Fruit fly (Drosophila melanogaster): ENCODE measurements around the gene fzr.

Gene fzr

DNA sequence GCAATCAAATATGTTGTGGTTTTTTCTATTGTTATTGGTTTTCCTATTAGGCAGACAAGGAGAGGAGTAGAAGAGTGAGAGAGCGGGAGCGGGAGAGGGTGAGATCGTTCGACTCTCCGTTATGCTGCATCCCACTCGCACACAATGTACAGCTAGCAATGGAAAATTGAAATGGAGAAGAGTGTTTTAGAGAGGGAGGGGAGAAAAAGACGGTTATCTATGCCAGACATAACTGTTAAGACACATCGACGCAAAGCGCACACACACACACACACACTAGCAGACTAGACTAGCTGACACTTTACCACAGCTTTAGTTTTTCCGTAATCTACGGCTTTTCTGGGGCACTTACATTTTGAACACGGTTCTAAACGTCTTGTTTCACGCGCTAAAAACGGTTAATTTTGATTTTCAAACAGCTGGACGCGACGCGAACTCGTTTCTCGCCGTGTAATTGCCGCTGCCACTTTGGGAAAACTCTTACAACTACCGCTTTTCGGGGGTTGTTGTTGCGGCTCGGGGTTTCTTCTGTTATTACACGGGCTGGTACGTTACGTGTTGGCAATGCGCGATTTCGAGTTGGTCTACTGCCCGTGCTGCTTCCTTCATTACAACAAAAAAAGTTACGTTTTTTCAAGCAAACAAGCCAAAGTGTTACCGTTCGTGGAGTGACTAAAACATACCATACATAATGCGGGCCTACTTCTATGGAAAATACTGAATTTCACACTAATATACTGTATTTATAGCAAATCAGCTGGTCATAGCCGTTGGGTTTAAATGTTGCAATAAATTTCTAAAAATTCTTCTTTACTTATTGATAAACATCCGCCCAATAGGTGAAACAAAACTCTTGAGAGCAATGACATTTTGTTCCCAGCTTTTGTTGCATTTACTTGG is at the start of gene fzr:
Gene fzr, minus strand, starts transcription at position 625 of the 900 bp plus-strand sequence.
- no peak for TF ChIP-seq CG5204 (GFP tag; optimal IDR thresholded peaks at IDR 0.05)
- TF ChIP-seq tj (GFP tag; optimal IDR thresholded peaks at IDR 0.05) = peak; percentile 10
- no peak for TF ChIP-seq kay (GFP tag; ENCODE audit: borderline replicate concordance)
- peak; percentile 15 for TF ChIP-seq bab1 (GFP tag; optimal IDR thresholded peaks at IDR 0.05)
- no peak for TF ChIP-seq CG7045 (GFP tag; optimal IDR thresholded peaks at IDR 0.05)
- peak; percentile 98 for TF ChIP-seq pad (GFP tag; optimal IDR thresholded peaks at IDR 0.05)
- TF ChIP-seq CG33017 (tag; optimal IDR thresholded peaks at IDR 0.05) = no peak
- TF ChIP-seq Crg-1 (GFP tag; optimal IDR thresholded peaks at IDR 0.05) = no peak
- TF ChIP-seq ovo (GFP tag; optimal IDR thresholded peaks at IDR 0.05) = peak; percentile 93
- TF ChIP-seq CG14711 (tag; optimal IDR thresholded peaks at IDR 0.05) = no peak
- no peak for TF ChIP-seq Clk (GFP tag; optimal IDR thresholded peaks at IDR 0.05)
- TF ChIP-seq CG11617 (GFP tag; optimal IDR thresholded peaks at IDR 0.05) = no peak
- TF ChIP-seq CG12768 (GFP tag; optimal IDR thresholded peaks at IDR 0.05) = no peak
- TF ChIP-seq Mnt (GFP tag; optimal IDR thresholded peaks at IDR 0.05) = no peak
- TF ChIP-seq cnc (optimal IDR thresholded peaks at IDR 0.05) = no peak
- no peak for TF ChIP-seq cic (GFP tag; optimal IDR thresholded peaks at IDR 0.05)

DNA sequence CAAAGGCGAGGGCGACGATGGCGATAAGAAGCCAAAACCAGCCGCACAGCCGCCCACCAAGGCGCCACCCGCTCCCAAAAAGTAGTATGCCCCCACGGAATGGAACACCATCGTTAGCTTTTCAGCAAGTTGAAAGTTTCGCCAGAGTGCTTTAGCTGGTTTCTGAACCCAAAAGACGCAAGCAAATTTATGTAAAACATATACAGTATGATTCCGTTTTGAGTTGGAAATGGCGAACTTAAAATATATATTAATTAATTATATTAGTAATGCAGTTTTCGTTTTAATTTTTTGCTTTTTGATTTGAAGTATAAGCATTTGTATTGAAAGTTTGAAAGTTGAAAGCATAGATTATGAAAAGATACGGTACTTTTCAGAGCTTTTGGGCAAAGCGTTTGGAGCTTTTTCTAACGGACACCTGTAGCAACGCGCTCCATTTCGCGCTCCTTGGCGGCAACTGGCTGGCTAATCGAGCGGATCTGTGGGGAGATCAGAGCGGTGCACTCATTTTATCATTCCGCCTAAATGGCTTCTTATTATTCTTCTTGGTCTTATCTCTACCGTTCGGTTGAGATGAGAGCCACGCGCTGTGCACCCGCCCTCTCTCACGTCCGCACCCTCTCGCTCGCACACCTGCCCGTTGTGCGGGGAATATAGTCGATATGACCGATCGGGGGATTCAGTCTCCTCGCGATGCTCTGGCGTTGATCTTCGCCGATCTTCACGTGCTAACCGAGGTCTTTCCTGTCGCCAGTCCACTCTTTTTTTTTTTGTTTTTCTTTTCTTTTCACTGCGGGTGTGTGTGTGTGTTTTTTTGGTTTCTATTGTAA is 28.1 kb upstream of the fzr start, which contains the start of gene Proc-R:
Gene Proc-R, plus strand, starts transcription at position 680 of the 830 bp plus-strand sequence.
- TF ChIP-seq pad (GFP tag; optimal IDR thresholded peaks at IDR 0.05) (peak; percentile 29), ovo (GFP tag; optimal IDR thresholded peaks at IDR 0.05) (peak; percentile 47), bab1 (GFP tag; optimal IDR thresholded peaks at IDR 0.05) (no peak)

DNA sequence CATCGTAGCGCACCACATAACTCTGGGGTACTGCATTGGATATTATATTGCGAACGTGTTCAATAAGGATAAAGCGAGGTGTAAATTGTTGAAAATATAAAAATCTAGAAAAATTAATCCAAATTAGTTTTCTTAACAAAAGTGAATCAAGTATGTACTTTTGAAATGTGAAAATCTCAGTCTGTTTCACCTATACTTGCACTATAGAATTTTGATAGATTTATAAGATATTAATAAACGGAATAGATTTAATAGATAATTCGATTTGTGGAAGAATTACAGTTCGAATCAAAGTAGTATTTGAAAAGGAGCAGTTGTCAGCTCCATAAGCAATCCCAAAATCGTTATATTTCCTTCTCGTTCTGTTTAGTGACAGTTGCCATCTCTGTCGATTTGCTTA is 25.7 kb upstream of the fzr start, which contains the start of gene CG7024:
Gene CG7024, plus strand, starts transcription at position 301 of the 400 bp plus-strand sequence.
- TF ChIP-seq kay (GFP tag; ENCODE audit: borderline replicate concordance) (peak; percentile 67), Hr96 (GFP tag; optimal IDR thresholded peaks at IDR 0.05) (no peak), Crg-1 (GFP tag; optimal IDR thresholded peaks at IDR 0.05) (no peak), CG7101 (tag; optimal IDR thresholded peaks at IDR 0.05) (no peak), Clk (GFP tag; optimal IDR thresholded peaks at IDR 0.05) (no peak)

DNA sequence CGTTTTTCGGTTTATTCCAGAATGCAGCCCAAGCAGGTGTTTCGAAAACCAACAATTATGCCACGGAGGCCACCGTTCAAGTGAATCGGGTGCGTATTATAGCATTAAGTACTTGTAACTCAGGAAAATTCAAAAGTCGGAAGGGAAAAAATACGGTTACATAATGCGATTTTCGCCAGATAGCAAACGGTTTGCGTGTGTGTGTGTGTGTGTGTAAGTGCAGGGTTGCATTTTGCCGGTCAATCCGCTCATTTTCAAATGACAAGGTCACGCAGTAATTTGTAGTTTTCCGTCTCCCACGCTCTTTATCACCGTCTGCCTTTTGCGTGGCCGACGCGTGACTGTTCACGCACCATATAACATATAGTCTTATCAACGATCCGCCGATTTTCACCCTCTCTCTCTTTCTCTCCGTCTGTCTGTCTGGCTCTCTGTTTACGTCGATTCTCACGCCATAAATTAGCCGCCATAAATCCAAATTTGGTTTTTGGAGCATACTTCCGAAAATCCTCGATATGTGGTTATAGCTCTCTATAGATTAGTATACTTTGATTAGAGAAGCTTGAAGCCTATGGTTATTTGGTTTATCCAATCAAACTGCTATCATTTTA is 23.6 kb upstream of the fzr start:
- TF ChIP-seq tj (GFP tag; optimal IDR thresholded peaks at IDR 0.05) (peak; percentile 44), bab1 (GFP tag; optimal IDR thresholded peaks at IDR 0.05) (peak; percentile 8), Mnt (GFP tag; optimal IDR thresholded peaks at IDR 0.05) (peak; percentile 16), CG14711 (tag; optimal IDR thresholded peaks at IDR 0.05) (no peak)

DNA sequence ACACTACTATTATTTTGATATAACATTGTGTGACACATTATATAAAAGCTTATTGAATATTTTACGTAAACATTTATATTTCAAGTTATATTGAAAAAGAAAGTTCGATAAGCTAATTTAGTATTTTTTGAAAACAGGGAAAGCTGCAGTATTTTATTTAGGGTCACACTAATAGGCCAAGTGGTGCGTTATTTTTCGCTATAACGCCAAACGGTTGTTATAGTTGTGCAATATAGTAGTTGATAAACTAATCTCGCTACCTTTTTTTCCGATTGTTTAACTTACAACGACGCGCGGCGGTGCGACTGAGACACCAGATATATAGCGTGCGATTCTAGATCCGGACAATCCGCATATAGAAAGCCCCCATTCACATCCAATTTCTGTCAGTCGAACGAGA is 22.8 kb upstream of the fzr start, which contains the start of gene Pdha:
Gene Pdha, plus strand, starts transcription at position 167 of the 400 bp plus-strand sequence.
- TF ChIP-seq CG12768 (GFP tag; optimal IDR thresholded peaks at IDR 0.05) = no peak
- no peak for TF ChIP-seq CG33017 (tag; optimal IDR thresholded peaks at IDR 0.05)
- no peak for TF ChIP-seq Hr96 (GFP tag; optimal IDR thresholded peaks at IDR 0.05)
- TF ChIP-seq CG7101 (tag; optimal IDR thresholded peaks at IDR 0.05) = no peak
- TF ChIP-seq CG14711 (tag; optimal IDR thresholded peaks at IDR 0.05) = no peak
- TF ChIP-seq Clk (GFP tag; optimal IDR thresholded peaks at IDR 0.05) = no peak
- TF ChIP-seq bab1 (GFP tag; optimal IDR thresholded peaks at IDR 0.05) = no peak
- TF ChIP-seq ovo (GFP tag; optimal IDR thresholded peaks at IDR 0.05) = no peak
- TF ChIP-seq Crg-1 (GFP tag; optimal IDR thresholded peaks at IDR 0.05) = no peak
- TF ChIP-seq CG7045 (GFP tag; optimal IDR thresholded peaks at IDR 0.05) = no peak
- TF ChIP-seq tj (GFP tag; optimal IDR thresholded peaks at IDR 0.05) = no peak
- TF ChIP-seq cic (GFP tag; optimal IDR thresholded peaks at IDR 0.05) = peak; percentile 59
- no peak for TF ChIP-seq cnc (optimal IDR thresholded peaks at IDR 0.05)
- TF ChIP-seq Mnt (GFP tag; optimal IDR thresholded peaks at IDR 0.05) = peak; percentile 31
- no peak for TF ChIP-seq pad (GFP tag; optimal IDR thresholded peaks at IDR 0.05)
- TF ChIP-seq CG5204 (GFP tag; optimal IDR thresholded peaks at IDR 0.05) = no peak
- peak; percentile 54 for TF ChIP-seq kay (GFP tag; ENCODE audit: borderline replicate concordance)
- TF ChIP-seq toe (GFP tag; optimal IDR thresholded peaks at IDR 0.05) = no peak
- no peak for TF ChIP-seq CG11617 (GFP tag; optimal IDR thresholded peaks at IDR 0.05)
- TF ChIP-seq CG1620 (GFP tag; optimal IDR thresholded peaks at IDR 0.05) = no peak

DNA sequence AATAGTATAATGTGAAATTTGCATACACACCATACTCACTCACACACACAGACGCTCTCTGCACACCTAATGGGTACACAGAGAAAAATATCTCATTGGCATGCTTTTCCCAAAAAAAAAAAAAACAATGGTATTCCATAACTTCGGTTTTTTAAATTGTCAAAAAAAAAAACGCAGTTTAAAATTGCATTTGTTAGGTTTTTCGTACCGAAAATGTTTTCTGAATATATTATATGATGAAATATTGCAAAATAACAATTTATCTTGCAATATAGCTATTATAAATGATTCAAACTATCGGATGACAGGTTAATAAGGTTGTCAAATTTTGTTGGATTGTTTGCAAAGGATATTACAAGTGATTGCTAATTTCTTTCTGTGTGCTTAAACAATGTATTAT is 20.4 kb upstream of the fzr start:
- TF ChIP-seq CG12768 (GFP tag; optimal IDR thresholded peaks at IDR 0.05) (no peak), bab1 (GFP tag; optimal IDR thresholded peaks at IDR 0.05) (no peak), CG7101 (tag; optimal IDR thresholded peaks at IDR 0.05) (no peak), CG33017 (tag; optimal IDR thresholded peaks at IDR 0.05) (no peak), Mnt (GFP tag; optimal IDR thresholded peaks at IDR 0.05) (no peak), CG11617 (GFP tag; optimal IDR thresholded peaks at IDR 0.05) (no peak), CG1620 (GFP tag; optimal IDR thresholded peaks at IDR 0.05) (no peak), Hr96 (GFP tag; optimal IDR thresholded peaks at IDR 0.05) (no peak), ovo (GFP tag; optimal IDR thresholded peaks at IDR 0.05) (no peak), cnc (optimal IDR thresholded peaks at IDR 0.05) (no peak), CG14711 (tag; optimal IDR thresholded peaks at IDR 0.05) (no peak), CG7045 (GFP tag; optimal IDR thresholded peaks at IDR 0.05) (no peak), cic (GFP tag; optimal IDR thresholded peaks at IDR 0.05) (no peak), toe (GFP tag; optimal IDR thresholded peaks at IDR 0.05) (no peak)

Measured in whole organism, adult.